Fruit fly (Drosophila melanogaster) whole organism, embryonic: ENCODE measurements around the gene CG7065.

ENCODE experiments used
- C15 ChIP-seq: fragments of 200-800 bp; sonication (Bioruptor generic); IDR thresholded peaks from 3 replicates; pipeline ENCODE4 v1.3.6; 2022; ENCODE audit warnings: missing biosample characterization, missing genetic modification characterization
- CG10321 ChIP-seq: fragments of 200-800 bp; sonication (Bioruptor generic); IDR thresholded peaks from 2 replicates; pipeline ENCODE4 v1.3.6; 2022; ENCODE audit warnings: missing biosample characterization, missing genetic modification characterization
- CG15479 ChIP-seq: fragments of 200-800 bp; sonication (Bioruptor generic); optimal IDR thresholded peaks from 3 replicates; lab custom pipeline; 2019; ENCODE audit warnings: missing biosample characterization, mild to moderate bottlenecking, missing genetic modification characterization, moderate library complexity
- CG30403 ChIP-seq: fragments of 200-800 bp; sonication (Bioruptor generic); optimal IDR thresholded peaks from 3 replicates; lab custom pipeline; 2016; ENCODE audit warnings: missing biosample characterization, missing genetic modification characterization
- CG32767 ChIP-seq: fragments of 200-800 bp; sonication (Bioruptor generic); IDR thresholded peaks from 2 replicates; pipeline ENCODE4 v1.3.6; 2022; ENCODE audit warnings: missing biosample characterization, missing genetic modification characterization
- CG6689 ChIP-seq: fragments of 200-800 bp; sonication (Bioruptor generic); IDR thresholded peaks from 2 replicates; pipeline ENCODE4 v1.3.6; 2022; ENCODE audit warnings: missing biosample characterization, missing genetic modification characterization
- CG8478 ChIP-seq: fragments of >200 bp; optimal IDR thresholded peaks from 2 replicates; lab custom pipeline; 2018
- CG8924 ChIP-seq: fragments of 200-800 bp; optimal IDR thresholded peaks from 3 replicates; lab custom pipeline; 2019; ENCODE audit warnings: missing biosample characterization, mild to moderate bottlenecking, missing genetic modification characterization, moderate library complexity
- CG9727 ChIP-seq: fragments of 200-800 bp; sonication (Bioruptor generic); optimal IDR thresholded peaks from 3 replicates; lab custom pipeline; 2017; ENCODE audit warnings: missing biosample characterization, mild to moderate bottlenecking, missing genetic modification characterization
- CTCF ChIP-seq: fragments of 200-800 bp; sonication (Bioruptor generic); optimal IDR thresholded peaks from 2 replicates; lab custom pipeline; 2017; ENCODE audit warnings: missing biosample characterization, mild to moderate bottlenecking, missing genetic modification characterization, moderate library complexity
- D ChIP-seq, 2 experiments: fragments of 200-800 bp in 1 of 2; fragments of >200 bp in 1 of 2; sonication (Bioruptor generic) in 1 of 2; optimal IDR thresholded peaks; 2 replicates in 1 of 2; 3 replicates in 1 of 2; lab custom pipeline; 2017; ENCODE audit warnings: mild to moderate bottlenecking in 1 of 2, missing biosample characterization in 1 of 2, missing genetic modification characterization in 1 of 2, missing genetic modification reagents in 1 of 2
- Deaf1 ChIP-seq: fragments of 200-800 bp; optimal IDR thresholded peaks from 3 replicates; lab custom pipeline; 2019; ENCODE audit warnings: missing biosample characterization, mild to moderate bottlenecking, missing genetic modification characterization, moderate library complexity
- Dp ChIP-seq: fragments of 200-800 bp; sonication (Bioruptor generic); optimal IDR thresholded peaks from 2 replicates; lab custom pipeline; 2018; ENCODE audit warnings: missing biosample characterization, mild to moderate bottlenecking, missing genetic modification characterization, moderate library complexity
- E2f1 ChIP-seq: fragments of 200-800 bp; sonication (Bioruptor generic); IDR thresholded peaks from 2 replicates; pipeline ENCODE4 v1.3.6; 2022; ENCODE audit warnings: missing biosample characterization, missing genetic modification characterization
- Ets65A ChIP-seq: fragments of 200-800 bp; sonication (Bioruptor generic); peaks from one replicate; lab custom pipeline; 2016; ENCODE audit warnings: missing biosample characterization, missing genetic modification characterization
- HLHmδ ChIP-seq: fragments of 200-800 bp; sonication (Bioruptor generic); optimal IDR thresholded peaks from 2 replicates; lab custom pipeline; 2018; ENCODE audit warnings: missing biosample characterization, mild to moderate bottlenecking, missing genetic modification characterization, moderate library complexity
- Med ChIP-seq: fragments of 200-800 bp; sonication (Bioruptor generic); peaks from one replicate; lab custom pipeline; 2016; ENCODE audit warnings: missing biosample characterization, missing genetic modification characterization, mild to moderate bottlenecking, inconsistent platforms, moderate library complexity
- Mes4 ChIP-seq: fragments of 200-800 bp; sonication (Bioruptor generic); optimal IDR thresholded peaks from 2 replicates; lab custom pipeline; 2016; ENCODE audit warnings: missing biosample characterization, missing genetic modification characterization
- Nf-YC ChIP-seq: fragments of 200-800 bp; optimal IDR thresholded peaks from 3 replicates; lab custom pipeline; 2019; ENCODE audit warnings: missing biosample characterization, mild to moderate bottlenecking, missing genetic modification characterization, moderate library complexity
- abd-A ChIP-seq: fragments of 200-800 bp; sonication (Bioruptor generic); optimal IDR thresholded peaks from 3 replicates; lab custom pipeline; 2019; ENCODE audit warnings: missing biosample characterization, mild to moderate bottlenecking, missing genetic modification characterization, moderate library complexity
- amos ChIP-seq: fragments of 200-800 bp; sonication (Bioruptor generic); IDR thresholded peaks from 2 replicates; pipeline ENCODE4 v1.3.6; 2022; ENCODE audit warnings: missing biosample characterization, missing genetic modification characterization; ENCODE audit not compliant: partially characterized antibody
- bsh ChIP-seq, 2 experiments: fragments of 200-800 bp; sonication (Bioruptor generic); optimal IDR thresholded peaks; 2 replicates each; lab custom pipeline; 2017 to 2018; ENCODE audit warnings: mild to moderate bottlenecking in 2 of 2, missing biosample characterization in 2 of 2, missing genetic modification characterization in 2 of 2, moderate library complexity in 1 of 2
- cg ChIP-seq: fragments of 200-800 bp; sonication (Bioruptor generic); optimal IDR thresholded peaks from 3 replicates; lab custom pipeline; 2019; ENCODE audit warnings: missing biosample characterization, mild to moderate bottlenecking, missing genetic modification characterization, moderate library complexity
- chinmo ChIP-seq: fragments of 200-800 bp; sonication (Bioruptor generic); IDR thresholded peaks from 4 replicates; pipeline ENCODE4 v1.3.6; 2022; ENCODE audit warnings: missing biosample characterization, missing genetic modification characterization; ENCODE audit not compliant: partially characterized antibody
- ci ChIP-seq: fragments of 200-800 bp; sonication (Bioruptor generic); IDR thresholded peaks from 3 replicates; pipeline ENCODE4 v1.3.6; 2022; ENCODE audit warnings: missing biosample characterization, missing genetic modification characterization
- dimm ChIP-seq: fragments of 200-800 bp; sonication (Bioruptor generic); IDR thresholded peaks from 2 replicates; pipeline ENCODE4 v1.3.6; 2022; ENCODE audit warnings: missing biosample characterization, missing genetic modification characterization
- dmrt99B ChIP-seq: fragments of 200-800 bp; sonication (Bioruptor generic); optimal IDR thresholded peaks from 2 replicates; lab custom pipeline; 2018; ENCODE audit warnings: missing biosample characterization, mild to moderate bottlenecking, missing genetic modification characterization, moderate library complexity
- ewg ChIP-seq: fragments of 200-800 bp; sonication (Bioruptor generic); optimal IDR thresholded peaks from 3 replicates; lab custom pipeline; 2017; ENCODE audit warnings: mild to moderate bottlenecking, missing biosample characterization, missing genetic modification reagents, missing genetic modification characterization
- exex ChIP-seq: fragments of 200-800 bp; sonication (Bioruptor generic); optimal IDR thresholded peaks from 4 replicates; lab custom pipeline; 2018; ENCODE audit warnings: missing biosample characterization, mild to moderate bottlenecking, missing genetic modification characterization, moderate library complexity
- fd102C ChIP-seq: fragments of 200-800 bp; sonication (Bioruptor generic); optimal IDR thresholded peaks from 2 replicates; lab custom pipeline; 2018; ENCODE audit warnings: missing biosample characterization, mild to moderate bottlenecking, missing genetic modification characterization, moderate library complexity
- lola ChIP-seq, 3 experiments: fragments of >200 bp in 2 of 3; fragments of 200-800 bp in 1 of 3; sonication (Bioruptor generic) in 1 of 3; optimal IDR thresholded peaks; 2 replicates each; lab custom pipeline; 2017 to 2019; ENCODE audit warnings: missing biosample characterization in 3 of 3, missing genetic modification characterization in 3 of 3, mild to moderate bottlenecking in 1 of 3, moderate library complexity in 1 of 3
- p53 ChIP-seq: fragments of 200-800 bp; sonication (Bioruptor generic); optimal IDR thresholded peaks from 2 replicates; lab custom pipeline; 2016; ENCODE audit warnings: missing biosample characterization, missing genetic modification characterization
- phol ChIP-seq: fragments of 200-800 bp; sonication (Bioruptor generic); optimal IDR thresholded peaks from 3 replicates; lab custom pipeline; 2018; ENCODE audit warnings: missing biosample characterization, mild to moderate bottlenecking, missing genetic modification characterization, moderate library complexity
- pnt ChIP-seq: fragments of 200-800 bp; sonication (Bioruptor generic); optimal IDR thresholded peaks from 3 replicates; lab custom pipeline; 2016; ENCODE audit warnings: missing biosample characterization, missing genetic modification characterization
- sens ChIP-seq: fragments of 200-800 bp; sonication (Bioruptor generic); peaks from one replicate; lab custom pipeline; 2016; ENCODE audit warnings: missing biosample characterization, missing genetic modification characterization
- sisA ChIP-seq: fragments of 200-800 bp; sonication (Bioruptor generic); IDR thresholded peaks from 2 replicates; pipeline ENCODE4 v1.3.6; 2022; ENCODE audit warnings: missing biosample characterization, missing genetic modification characterization
- sqz ChIP-seq: fragments of 200-800 bp; sonication (Bioruptor generic); optimal IDR thresholded peaks from 3 replicates; lab custom pipeline; 2018; ENCODE audit warnings: missing biosample characterization, mild to moderate bottlenecking, missing genetic modification characterization
- tll ChIP-seq, 2 experiments: fragments of 200-800 bp in 1 of 2; fragments of >200 bp in 1 of 2; sonication (Bioruptor generic) in 1 of 2; optimal IDR thresholded peaks; 2 replicates each; lab custom pipeline; 2017 to 2019; ENCODE audit warnings: missing biosample characterization in 2 of 2, missing genetic modification characterization in 2 of 2, mild to moderate bottlenecking in 1 of 2, moderate library complexity in 1 of 2
- vfl ChIP-seq: fragments of 200-800 bp; sonication (Bioruptor generic); optimal IDR thresholded peaks from 2 replicates; lab custom pipeline; 2016; ENCODE audit warnings: missing biosample characterization, missing genetic modification characterization
- vvl ChIP-seq: fragments of 200-800 bp; sonication (Bioruptor generic); IDR thresholded peaks from 2 replicates; pipeline ENCODE4 v1.3.6; 2022; ENCODE audit warnings: missing biosample characterization, missing genetic modification characterization
- zfh2 ChIP-seq: fragments of 200-800 bp; sonication (Bioruptor generic); optimal IDR thresholded peaks from 2 replicates; lab custom pipeline; 2016; ENCODE audit warnings: missing biosample characterization, missing genetic modification characterization

The CG7065 gene

DNA sequence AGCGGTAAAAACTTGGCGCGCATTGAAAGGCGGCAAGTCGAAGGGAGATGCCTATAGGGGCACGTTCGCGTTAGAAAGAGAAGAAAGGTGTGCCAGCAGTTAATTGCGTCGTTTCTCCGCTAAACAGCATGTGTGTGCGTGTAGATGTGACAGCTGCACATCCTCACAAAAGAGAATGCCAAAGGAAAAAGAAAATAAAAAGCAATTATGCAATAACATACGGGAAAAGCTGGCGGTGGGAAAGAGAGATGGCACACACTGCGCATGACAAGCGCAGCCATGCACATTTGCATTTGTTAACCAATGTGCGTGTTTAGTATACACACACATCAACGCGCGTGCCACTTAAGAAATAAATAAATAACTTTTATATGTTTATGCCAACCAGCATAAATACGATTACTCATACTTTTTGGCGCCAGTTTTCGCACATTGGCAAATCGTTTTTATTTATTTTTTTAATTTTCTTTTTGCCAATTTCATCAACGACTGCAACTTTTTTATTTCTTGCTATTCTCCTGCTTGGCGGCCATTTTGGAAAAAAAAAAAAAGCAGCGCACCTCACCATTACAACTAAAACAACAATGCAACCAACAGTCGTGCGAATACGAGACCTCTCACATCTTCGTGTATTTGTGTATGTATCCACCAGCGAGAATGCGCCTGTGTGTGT, 13.6 kb downstream of the CG7065 start (continued):
- TF ChIP-seq pnt (GFP tag; lab: Kevin White, UChicago) (no peak), dimm (GFP tag; lab: Robert Waterston, UW) (no peak), ewg (GFP tag; lab: Kevin White, UChicago) (peak; percentile 71), ci (GFP tag; lab: Robert Waterston, UW) (0 out of 3 replicates have a peak, but pooled peaks have one; percentile 21), p53 (GFP tag; lab: Kevin White, UChicago) (peak; percentile 29), Med (peak; percentile 73), vvl (peak; percentile 56; the same call in 1 of the 2 replicates), CG15479 (GFP tag; lab: Kevin White, UChicago) (peak; percentile 46), CTCF (GFP tag; lab: Kevin White, UChicago) (no peak), sens (GFP tag; lab: Kevin White, UChicago) (peak; percentile 48), sqz (peak; percentile 59), Ets65A (GFP tag; lab: Kevin White, UChicago) (peak; percentile 4), chinmo (GFP tag; lab: Robert Waterston, UW) (peak; percentile 86; the same call in 3 of the 4 replicates), D (optimal IDR thresholded peaks at IDR 0.05; lab: Kevin White, UChicago) (no peak), D (GFP tag; optimal IDR thresholded peaks at IDR 0.05; lab: Kevin White, UChicago) (peak; percentile 4), bsh (GFP tag; optimal IDR thresholded peaks at IDR 0.05; lab: Kevin White, UChicago) (peak in 1 of 2 experiments; percentile 30), phol (tag; lab: Kevin White, UChicago) (peak; percentile 71), CG32767 (GFP tag; lab: Robert Waterston, UW) (peak; percentile 89), fd102C (GFP tag; lab: Kevin White, UChicago) (no peak), CG8478 (peak; percentile 65), lola (GFP tag; optimal IDR thresholded peaks at IDR 0.05; lab: Kevin White, UChicago) (no peak), vfl (no peak), Dp (peak; percentile 34), CG10321 (GFP tag; lab: Robert Waterston, UW) (peak; percentile 94), Deaf1 (tag; lab: Kevin White, UChicago) (peak; percentile 81), E2f1 (GFP tag; lab: Robert Waterston, UW) (peak; percentile 31; the same call in 1 of the 2 replicates), zfh2 (no peak), Mes4 (GFP tag; lab: Kevin White, UChicago) (no peak), dmrt99B (no peak), Nf-YC (tag; lab: Kevin White, UChicago) (peak; percentile 45), abd-A (tag; lab: Kevin White, UChicago) (peak; percentile 88), HLHmδ (GFP tag; lab: Kevin White, UChicago) (peak; percentile 26), CG9727 (GFP tag; lab: Kevin White, UChicago) (peak; percentile 1), amos (0 out of 2 replicates have a peak, but pooled peaks have one; percentile 15), tll (GFP tag; optimal IDR thresholded peaks at IDR 0.05; lab: Kevin White, UChicago) (peak in 1 of 2 experiments; percentile 24), CG6689 (GFP tag; lab: Robert Waterston, UW) (no peak), CG8924 (tag; lab: Kevin White, UChicago) (peak; percentile 66), C15 (GFP tag; lab: Robert Waterston, UW) (no peak), cg (GFP tag; lab: Kevin White, UChicago) (peak; percentile 69), CG30403 (GFP tag; lab: Kevin White, UChicago) (no peak), sisA (no peak), exex (peak; percentile 5)
